Fruit fly (Drosophila melanogaster) whole organism, embryonic: ENCODE data around the gene CG2865.

Source experiments
- ATbp ChIP-seq: fragments of 200-800 bp; sonication (Bioruptor generic); optimal IDR thresholded peaks from 2 replicates; lab custom pipeline; 2017; ENCODE audit warnings: missing biosample characterization, mild to moderate bottlenecking, missing genetic modification characterization, missing genetic modification reagents
- Ada2b ChIP-seq: fragments of 200-800 bp; sonication (Bioruptor generic); IDR thresholded peaks from 2 replicates; pipeline ENCODE4 v1.3.6; 2022; ENCODE audit warnings: missing biosample characterization, missing genetic modification characterization
- Awh ChIP-seq: fragments of 200-800 bp; sonication (Bioruptor generic); IDR thresholded peaks from 2 replicates; pipeline ENCODE4, ENCODE4 v1.3.6; 2022; ENCODE audit warnings: missing biosample characterization, missing genetic modification characterization
- Blimp-1 ChIP-seq: fragments of 200-800 bp; sonication (Bioruptor generic); optimal IDR thresholded peaks from 3 replicates; lab custom pipeline; 2018; ENCODE audit warnings: missing biosample characterization, missing genetic modification characterization, mild to moderate bottlenecking, moderate library complexity, missing genetic modification reagents
- CG10543 ChIP-seq: fragments of 200-800 bp; sonication (Bioruptor generic); optimal IDR thresholded peaks from 3 replicates; lab custom pipeline; 2017; ENCODE audit warnings: missing biosample characterization, mild to moderate bottlenecking, missing genetic modification characterization, moderate library complexity
- CG12071 ChIP-seq: fragments of 200-800 bp; sonication (Bioruptor generic); optimal IDR thresholded peaks from 3 replicates; lab custom pipeline; 2018; ENCODE audit warnings: missing biosample characterization, mild to moderate bottlenecking, missing genetic modification characterization
- CG12219 ChIP-seq: fragments of 200-800 bp; sonication (Bioruptor generic); optimal IDR thresholded peaks from 3 replicates; lab custom pipeline; 2018; ENCODE audit warnings: missing biosample characterization, mild to moderate bottlenecking, missing genetic modification characterization
- CG12236 ChIP-seq: fragments of 200-800 bp; sonication (Bioruptor generic); optimal IDR thresholded peaks from 2 replicates; lab custom pipeline; 2016; ENCODE audit warnings: missing biosample characterization, missing genetic modification characterization
- CG15601 ChIP-seq: fragments of 200-800 bp; sonication (Bioruptor generic); optimal IDR thresholded peaks from 3 replicates; lab custom pipeline; 2019; ENCODE audit warnings: missing biosample characterization, mild to moderate bottlenecking, missing genetic modification characterization, moderate library complexity
- CG1603 ChIP-seq: fragments of 200-800 bp; sonication (Bioruptor generic); optimal IDR thresholded peaks from 2 replicates; lab custom pipeline; 2019; ENCODE audit warnings: missing biosample characterization, mild to moderate bottlenecking, missing genetic modification characterization, moderate library complexity
- CG16813 ChIP-seq: fragments of 200-800 bp; sonication (Bioruptor generic); IDR thresholded peaks from 3 replicates; pipeline ENCODE4 v1.3.6; 2022; ENCODE audit warnings: missing biosample characterization, missing genetic modification characterization; ENCODE audit not compliant: partially characterized antibody
- CG16863 ChIP-seq: fragments of 200-800 bp; sonication (Bioruptor generic); optimal IDR thresholded peaks from 3 replicates; lab custom pipeline; 2016; ENCODE audit warnings: missing biosample characterization, missing genetic modification characterization
- CG17328 ChIP-seq: fragments of 200-800 bp; sonication (Bioruptor generic); IDR thresholded peaks from 2 replicates; pipeline ENCODE4 v1.3.6; 2022; ENCODE audit warnings: missing biosample characterization, missing genetic modification characterization
- CG2875 ChIP-seq: fragments of 200-800 bp; sonication (Bioruptor generic); optimal IDR thresholded peaks from 2 replicates; lab custom pipeline; 2017; ENCODE audit warnings: missing biosample characterization, mild to moderate bottlenecking, missing genetic modification characterization, missing genetic modification reagents
- CG3407 ChIP-seq: fragments of 200-800 bp; sonication (Bioruptor generic); optimal IDR thresholded peaks from 2 replicates; lab custom pipeline; 2018; ENCODE audit warnings: missing biosample characterization, mild to moderate bottlenecking, missing genetic modification characterization
- CG6254 ChIP-seq: fragments of 200-800 bp; sonication (Bioruptor generic); optimal IDR thresholded peaks from 3 replicates; lab custom pipeline; 2017; ENCODE audit warnings: mild to moderate bottlenecking, missing biosample characterization, missing genetic modification reagents, missing genetic modification characterization
- CG8359 ChIP-seq: fragments of 200-800 bp; sonication (Bioruptor generic); optimal IDR thresholded peaks from 2 replicates; lab custom pipeline; 2017; ENCODE audit warnings: missing biosample characterization, mild to moderate bottlenecking, missing genetic modification characterization, borderline replicate concordance
- CG8944 ChIP-seq: fragments of 200-800 bp; sonication (Bioruptor generic); optimal IDR thresholded peaks from 3 replicates; lab custom pipeline; 2016; ENCODE audit warnings: missing biosample characterization, missing genetic modification characterization
- Hmr ChIP-seq: fragments of 200-800 bp; sonication (Bioruptor generic); optimal IDR thresholded peaks from 3 replicates; lab custom pipeline; 2017; ENCODE audit warnings: mild to moderate bottlenecking, missing biosample characterization, missing genetic modification reagents, missing genetic modification characterization
- Hmx ChIP-seq: fragments of 200-800 bp; sonication (Bioruptor generic); optimal IDR thresholded peaks from 2 replicates; lab custom pipeline; 2016; ENCODE audit warnings: missing biosample characterization, missing genetic modification characterization
- MTF-1 ChIP-seq: fragments of 200-800 bp; sonication (Bioruptor generic); optimal IDR thresholded peaks from 2 replicates; lab custom pipeline; 2018; ENCODE audit warnings: missing biosample characterization, mild to moderate bottlenecking, missing genetic modification characterization, borderline replicate concordance
- Nf-YA ChIP-seq: fragments of 200-800 bp; sonication (Bioruptor generic); IDR thresholded peaks from 2 replicates; pipeline ENCODE4 v1.3.6; 2022; ENCODE audit warnings: missing biosample characterization, missing genetic modification characterization
- Side ChIP-seq: fragments of 200-800 bp; sonication (Bioruptor generic); optimal IDR thresholded peaks from 2 replicates; lab custom pipeline; 2016; ENCODE audit warnings: missing biosample characterization, missing genetic modification characterization
- abd-A ChIP-seq: fragments of 200-800 bp; sonication (Bioruptor generic); optimal IDR thresholded peaks from 3 replicates; lab custom pipeline; 2019; ENCODE audit warnings: missing biosample characterization, mild to moderate bottlenecking, missing genetic modification characterization, moderate library complexity
- bab2 ChIP-seq: fragments of 200-800 bp; sonication (Bioruptor generic); optimal IDR thresholded peaks from 2 replicates; lab custom pipeline; 2016; ENCODE audit warnings: missing biosample characterization, missing genetic modification characterization
- cg ChIP-seq: fragments of 200-800 bp; sonication (Bioruptor generic); optimal IDR thresholded peaks from 3 replicates; lab custom pipeline; 2019; ENCODE audit warnings: missing biosample characterization, mild to moderate bottlenecking, missing genetic modification characterization, moderate library complexity
- cwo ChIP-seq: fragments of 200-800 bp; sonication (Bioruptor generic); optimal IDR thresholded peaks from 3 replicates; lab custom pipeline; 2017; ENCODE audit warnings: missing biosample characterization, missing genetic modification characterization, mild to moderate bottlenecking, moderate library complexity, missing genetic modification reagents
- dati ChIP-seq: fragments of 200-800 bp; sonication (Bioruptor generic); IDR thresholded peaks from 2 replicates; pipeline ENCODE4 v1.3.6; 2022; ENCODE audit warnings: missing biosample characterization, missing genetic modification characterization
- dimm ChIP-seq: fragments of 200-800 bp; sonication (Bioruptor generic); IDR thresholded peaks from 2 replicates; pipeline ENCODE4 v1.3.6; 2022; ENCODE audit warnings: missing biosample characterization, missing genetic modification characterization
- dmrt11E ChIP-seq: fragments of 200-800 bp; sonication (Bioruptor generic); optimal IDR thresholded peaks from 3 replicates; lab custom pipeline; 2018; ENCODE audit warnings: missing biosample characterization, mild to moderate bottlenecking, missing genetic modification characterization, moderate library complexity
- ewg ChIP-seq: fragments of 200-800 bp; sonication (Bioruptor generic); optimal IDR thresholded peaks from 3 replicates; lab custom pipeline; 2017; ENCODE audit warnings: mild to moderate bottlenecking, missing biosample characterization, missing genetic modification reagents, missing genetic modification characterization
- fd102C ChIP-seq: fragments of 200-800 bp; sonication (Bioruptor generic); optimal IDR thresholded peaks from 2 replicates; lab custom pipeline; 2018; ENCODE audit warnings: missing biosample characterization, mild to moderate bottlenecking, missing genetic modification characterization, moderate library complexity
- fd96Cb ChIP-seq: fragments of 200-800 bp; sonication (Bioruptor generic); optimal IDR thresholded peaks from 2 replicates; lab custom pipeline; 2018; ENCODE audit warnings: missing biosample characterization, mild to moderate bottlenecking, missing genetic modification characterization, moderate library complexity
- lbe ChIP-seq: fragments of 200-800 bp; sonication (Bioruptor generic); optimal IDR thresholded peaks from 2 replicates; lab custom pipeline; 2016; ENCODE audit warnings: missing biosample characterization, mild to moderate bottlenecking, missing genetic modification characterization
- lov ChIP-seq, 2 experiments: fragments of 200-800 bp in 1 of 2; fragments of >200 bp in 1 of 2; sonication (Bioruptor generic) in 1 of 2; IDR thresholded peaks in 1 of 2; optimal IDR thresholded peaks in 1 of 2; 2 replicates in 1 of 2; 3 replicates in 1 of 2; pipeline versions ENCODE4 v1.3.6 to Lab custom; 2017 to 2022; ENCODE audit warnings: missing biosample characterization in 1 of 2, missing genetic modification characterization in 1 of 2
- org-1 ChIP-seq: fragments of 200-800 bp; sonication (Bioruptor generic); optimal IDR thresholded peaks from 2 replicates; lab custom pipeline; 2017; ENCODE audit warnings: missing biosample characterization, missing genetic modification characterization
- pan ChIP-seq, 4 experiments: fragments of >200 bp in 3 of 4; fragments of 200-800 bp in 1 of 4; sonication (Bioruptor generic) in 1 of 4; optimal IDR thresholded peaks in 3 of 4; IDR thresholded peaks in 1 of 4; 2 replicates each; pipeline versions ENCODE4 v1.3.6 to Lab custom; 2017 to 2022; ENCODE audit warnings: missing biosample characterization in 2 of 4, missing genetic modification characterization in 2 of 4, mixed read lengths in 1 of 4
- pnt ChIP-seq: fragments of 200-800 bp; sonication (Bioruptor generic); optimal IDR thresholded peaks from 3 replicates; lab custom pipeline; 2016; ENCODE audit warnings: missing biosample characterization, missing genetic modification characterization
- row ChIP-seq: fragments of 200-800 bp; sonication (Bioruptor generic); IDR thresholded peaks from 3 replicates; pipeline ENCODE4 v1.3.6; 2022; ENCODE audit warnings: missing biosample characterization, missing genetic modification characterization
- schlank ChIP-seq: fragments of 200-800 bp; sonication (Bioruptor generic); optimal IDR thresholded peaks from 2 replicates; lab custom pipeline; 2018; ENCODE audit warnings: missing biosample characterization, mild to moderate bottlenecking, missing genetic modification characterization
- sd ChIP-seq: fragments of 200-800 bp; sonication (Bioruptor generic); optimal IDR thresholded peaks from 3 replicates; lab custom pipeline; 2018; ENCODE audit warnings: missing biosample characterization, mild to moderate bottlenecking, missing genetic modification characterization, moderate library complexity
- sens ChIP-seq: fragments of 200-800 bp; sonication (Bioruptor generic); peaks from one replicate; lab custom pipeline; 2016; ENCODE audit warnings: missing biosample characterization, missing genetic modification characterization
- stc ChIP-seq: fragments of 200-800 bp; sonication (Bioruptor generic); IDR thresholded peaks from 2 replicates; pipeline ENCODE4 v1.3.6; 2022; ENCODE audit warnings: missing biosample characterization, missing genetic modification characterization
- vvl ChIP-seq: fragments of 200-800 bp; sonication (Bioruptor generic); IDR thresholded peaks from 2 replicates; pipeline ENCODE4 v1.3.6; 2022; ENCODE audit warnings: missing biosample characterization, missing genetic modification characterization
- zfh1 ChIP-seq: fragments of 200-800 bp; sonication (Bioruptor generic); IDR thresholded peaks from 3 replicates; pipeline ENCODE4 v1.3.6; 2022; ENCODE audit warnings: missing biosample characterization, missing genetic modification characterization

Gene CG2865

DNA sequence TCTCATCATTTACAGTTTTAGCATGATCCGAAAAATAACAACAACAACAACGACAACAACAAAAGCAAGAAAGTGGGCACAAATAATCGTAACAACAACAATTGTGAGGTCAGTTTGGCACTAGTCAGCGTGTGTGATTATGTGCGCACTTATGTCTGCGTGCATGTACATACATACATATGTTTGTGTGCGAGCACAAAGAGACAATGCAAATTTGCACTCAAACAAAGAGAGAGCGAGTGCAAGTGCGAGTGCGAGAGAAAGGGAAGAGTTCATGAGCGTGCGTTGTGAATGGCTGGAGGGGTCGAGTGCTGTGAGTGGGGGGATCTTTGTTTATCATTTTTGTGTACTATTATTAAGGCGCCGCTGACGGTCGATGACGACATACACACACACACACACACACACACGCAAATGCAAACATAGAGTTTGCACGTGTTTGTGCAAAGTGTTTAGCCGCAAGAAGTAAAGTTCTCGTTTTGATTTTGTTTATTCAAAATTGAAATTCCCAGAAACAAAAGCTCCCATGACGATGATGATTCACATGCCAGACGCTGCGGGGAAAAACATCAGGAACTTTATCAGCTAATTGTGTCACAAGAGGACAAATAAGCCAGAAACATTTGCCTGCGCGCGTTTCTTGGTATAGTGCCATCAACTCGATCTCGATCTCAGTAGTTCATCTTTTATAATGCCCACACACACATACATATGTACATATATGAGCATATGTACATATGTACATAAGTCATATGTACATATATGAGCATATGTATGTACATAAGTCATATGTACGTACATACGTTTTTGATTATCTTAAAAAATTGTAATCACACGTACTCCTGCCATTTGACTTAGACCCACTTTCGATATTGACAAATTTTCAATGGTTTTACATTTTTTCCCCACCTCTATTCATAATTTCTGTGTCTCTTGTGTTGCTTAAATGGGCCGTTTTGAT lies 1.5 kb upstream of the CG2865 start (continued):
- TF ChIP-seq cwo (GFP tag; lab: Kevin White, UChicago) (peak; percentile 2), fd102C (peak; percentile 63), CG6254 (peak; percentile 43), Hmx (GFP tag; lab: Kevin White, UChicago) (no peak), CG1603 (peak; percentile 47), Blimp-1 (GFP tag; lab: Kevin White, UChicago) (peak; percentile 2), vvl (GFP tag; lab: Robert Waterston, UW) (peak; percentile 36), sens (peak; percentile 87), Awh (GFP tag; lab: Robert Waterston, UW) (peak; percentile 60; the same call in 1 of the 2 replicates), CG8944 (GFP tag; lab: Kevin White, UChicago) (no peak), fd96Cb (tag; lab: Kevin White, UChicago) (peak; percentile 7), Side (GFP tag; lab: Kevin White, UChicago) (peak; percentile 38), cg (GFP tag; lab: Kevin White, UChicago) (peak; percentile 66), CG10543 (GFP tag; lab: Kevin White, UChicago) (peak; percentile 27), ewg (GFP tag; lab: Kevin White, UChicago) (peak; percentile 11), Nf-YA (no peak), schlank (tag; lab: Kevin White, UChicago) (no peak), org-1 (peak; percentile 15), CG16863 (peak; percentile 16), sd (tag; lab: Kevin White, UChicago) (no peak), Hmr (GFP tag; lab: Kevin White, UChicago) (peak; percentile 1), abd-A (tag; lab: Kevin White, UChicago) (no peak), bab2 (GFP tag; lab: Kevin White, UChicago) (peak; percentile 69), CG8359 (GFP tag; lab: Kevin White, UChicago) (peak; percentile 4), CG12219 (GFP tag; lab: Kevin White, UChicago) (no peak), CG16813 (no peak), stc (GFP tag; lab: Robert Waterston, UW) (peak; percentile 24; the same call in 1 of the 2 replicates), CG12071 (GFP tag; lab: Kevin White, UChicago) (peak; percentile 26), pan (optimal IDR thresholded peaks at IDR 0.05; lab: Kevin White, UChicago) (no peak), pan (GFP tag; optimal IDR thresholded peaks at IDR 0.05 in 1 of 2, IDR thresholded peaks at IDR 0.05 in 1 of 2) (peak in 1 of 2 experiments; percentile 10), lbe (GFP tag; lab: Kevin White, UChicago) (peak; percentile 40), Ada2b (GFP tag; lab: Robert Waterston, UW) (no peak), dimm (GFP tag; lab: Robert Waterston, UW) (0 out of 2 replicates have a peak, but pooled peaks have one; percentile 35), ATbp (GFP tag; lab: Kevin White, UChicago) (peak; percentile 69), CG15601 (tag; lab: Kevin White, UChicago) (peak; percentile 7), CG2875 (GFP tag; lab: Kevin White, UChicago) (peak; percentile 29), dmrt11E (tag; lab: Kevin White, UChicago) (peak; percentile 29), pnt (peak; percentile 14), row (GFP tag; lab: Robert Waterston, UW) (no peak), CG12236 (GFP tag; lab: Kevin White, UChicago) (peak; percentile 20), lov (optimal IDR thresholded peaks at IDR 0.05; lab: Kevin White, UChicago) (no peak), lov (GFP tag; IDR thresholded peaks at IDR 0.05; lab: Robert Waterston, UW) (0 out of 3 replicates have a peak, but pooled peaks have one; percentile 30), zfh1 (peak; percentile 47; the same call in 1 of the 3 replicates), MTF-1 (peak; percentile 36), CG17328 (GFP tag; lab: Robert Waterston, UW) (0 out of 2 replicates have a peak, but pooled peaks have one; percentile 10), dati (GFP tag; lab: Robert Waterston, UW) (0 out of 2 replicates have a peak, but pooled peaks have one; percentile 50), CG3407 (GFP tag; lab: Kevin White, UChicago) (peak; percentile 20)
